Fruit fly (Drosophila melanogaster) whole organism, pupa: ENCODE measurements around the gene BicD.

Experiments
- CG14655 ChIP-seq: fragments of 200-800 bp; sonication (Bioruptor generic); optimal IDR thresholded peaks from 3 replicates; lab custom pipeline; 2017; ENCODE audit warnings: mild to moderate bottlenecking, missing biosample characterization, missing genetic modification reagents, missing genetic modification characterization
- CG34367 ChIP-seq: fragments of 200-800 bp; sonication (Bioruptor generic); optimal IDR thresholded peaks from 2 replicates; lab custom pipeline; 2018; ENCODE audit warnings: missing biosample characterization, mild to moderate bottlenecking, missing genetic modification characterization
- CG4496 ChIP-seq: fragments of 200-800 bp; sonication (Bioruptor generic); IDR thresholded peaks from 3 replicates; pipeline ENCODE4 v1.3.6; 2022; ENCODE audit warnings: missing biosample characterization, missing genetic modification characterization
- CG8159 ChIP-seq: fragments of 200-800 bp; sonication (Bioruptor generic); optimal IDR thresholded peaks from 3 replicates; lab custom pipeline; 2018; ENCODE audit warnings: missing biosample characterization, mild to moderate bottlenecking, missing genetic modification characterization, moderate library complexity
- CG8301 ChIP-seq: fragments of 200-800 bp; sonication (Bioruptor generic); optimal IDR thresholded peaks from 2 replicates; lab custom pipeline; 2018; ENCODE audit warnings: missing biosample characterization, mild to moderate bottlenecking, missing genetic modification characterization
- CG9948 ChIP-seq: fragments of 200-800 bp; sonication (Bioruptor generic); optimal IDR thresholded peaks from 2 replicates; lab custom pipeline; 2018; ENCODE audit warnings: missing biosample characterization, mild to moderate bottlenecking, missing genetic modification characterization, moderate library complexity
- D1 ChIP-seq: fragments of 200-800 bp; sonication (Bioruptor generic); optimal IDR thresholded peaks from 2 replicates; lab custom pipeline; 2018; ENCODE audit warnings: missing biosample characterization, mild to moderate bottlenecking, missing genetic modification characterization, moderate library complexity
- EcR ChIP-seq: fragments of 200-800 bp; sonication (Bioruptor generic); optimal IDR thresholded peaks from 3 replicates; lab custom pipeline; 2019; ENCODE audit warnings: missing biosample characterization, missing genetic modification characterization, mild to moderate bottlenecking, moderate library complexity, missing genetic modification reagents
- Pif1B ChIP-seq: fragments of 200-800 bp; sonication (Bioruptor generic); optimal IDR thresholded peaks from 3 replicates; lab custom pipeline; 2016; ENCODE audit warnings: missing biosample characterization, missing genetic modification characterization
- rn ChIP-seq: fragments of 200-800 bp; sonication (Bioruptor generic); IDR thresholded peaks from 2 replicates; pipeline ENCODE4 v1.3.6; 2022; ENCODE audit warnings: missing biosample characterization, missing genetic modification characterization

dm6 chr2L:17433030-17433912 is 39.7 kb downstream of the BicD start, which contains the start of the genes Dif and CG5043:
- TF ChIP-seq CG14655 (no peak), EcR (no peak), CG8301 (tag; lab: Kevin White, UChicago) (no peak), Pif1B (GFP tag; lab: Kevin White, UChicago) (no peak), CG4496 (peak; percentile 46; the same call in 1 of the 3 replicates), D1 (tag; lab: Kevin White, UChicago) (no peak), CG8159 (tag; lab: Kevin White, UChicago) (no peak), rn (GFP tag; lab: Robert Waterston, UW) (no peak), CG9948 (tag; lab: Kevin White, UChicago) (no peak), CG34367 (tag; lab: Kevin White, UChicago) (no peak)
